Fruit fly (Drosophila melanogaster) whole organism, prepupa: ENCODE results near the gene CG18549.
"Not testable (repeated sequence)": the region's sequence is repeated elsewhere in the genome, so short reads cannot be mapped to it uniquely, and the experiment has no call there.

Source experiments
- CG6163 ChIP-seq: fragments of 200-800 bp; sonication (Bioruptor generic); IDR thresholded peaks from 3 replicates; pipeline ENCODE4 v1.3.6; 2022; ENCODE audit warnings: missing biosample characterization, missing genetic modification characterization
- Ets96B ChIP-seq: fragments of 200-800 bp; optimal IDR thresholded peaks from 2 replicates; lab custom pipeline; 2019; ENCODE audit warnings: missing biosample characterization, mild to moderate bottlenecking, missing genetic modification characterization, moderate library complexity
- eg ChIP-seq: fragments of 200-800 bp; sonication (Bioruptor generic); IDR thresholded peaks from 3 replicates; pipeline ENCODE4 v1.3.6; 2022; ENCODE audit warnings: missing biosample characterization, missing genetic modification characterization
- fd59A ChIP-seq: fragments of 200-800 bp; sonication (Bioruptor generic); optimal IDR thresholded peaks from 2 replicates; lab custom pipeline; 2017; ENCODE audit warnings: missing biosample characterization, mild to moderate bottlenecking, missing genetic modification characterization, missing genetic modification reagents
- lz ChIP-seq: fragments of 200-800 bp; sonication (Bioruptor generic); optimal IDR thresholded peaks from 3 replicates; lab custom pipeline; 2016; ENCODE audit warnings: missing biosample characterization, missing genetic modification characterization
- svp ChIP-seq: fragments of 200-800 bp; sonication (Bioruptor generic); peaks from one replicate; lab custom pipeline; 2016; ENCODE audit warnings: missing biosample characterization, missing genetic modification characterization
- vri ChIP-seq: fragments of 200-800 bp; sonication (Bioruptor generic); optimal IDR thresholded peaks from 3 replicates; lab custom pipeline; 2016; ENCODE audit warnings: missing biosample characterization, mild to moderate bottlenecking, missing genetic modification characterization

DNA sequence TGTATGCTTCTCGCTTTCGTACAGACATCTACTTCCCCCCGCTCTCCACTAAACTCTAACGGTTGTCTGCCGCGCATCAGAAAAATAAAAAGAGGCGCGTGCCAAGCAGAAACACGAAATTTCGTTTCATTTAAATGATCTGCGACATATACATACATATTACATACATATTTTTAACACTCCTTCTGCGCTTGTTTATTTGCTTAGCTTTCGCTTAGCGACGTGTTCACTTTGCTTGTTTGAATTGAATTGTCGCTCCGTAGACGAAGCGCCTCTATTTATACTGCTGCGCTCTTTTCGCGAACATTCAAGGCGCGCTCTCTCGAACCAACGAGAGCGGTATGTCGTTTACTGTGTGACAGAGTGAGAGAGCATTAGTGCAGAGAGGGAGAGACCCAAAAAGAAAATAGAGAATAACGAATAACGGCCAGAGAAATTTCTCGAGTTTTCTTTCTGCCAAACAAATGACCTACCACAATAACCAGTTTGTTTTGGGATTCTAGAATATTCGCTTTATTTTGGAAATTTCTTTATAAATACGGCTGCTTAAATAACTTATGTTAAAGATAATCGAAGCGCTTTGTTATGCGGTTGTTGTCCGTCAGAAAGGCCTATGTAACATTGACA lies 28.3 kb downstream of the CG18549 start:
- TF ChIP-seq fd59A (GFP tag; lab: Kevin White, UChicago); svp; Ets96B (tag; lab: Kevin White, UChicago); eg; vri; lz (GFP tag; lab: Kevin White, UChicago); CG6163 (GFP tag; lab: Robert Waterston, UW): not testable (repeated sequence)
